Fruit fly (Drosophila melanogaster): ENCODE data around the gene CG3999.

CG3999 gene

DNA sequence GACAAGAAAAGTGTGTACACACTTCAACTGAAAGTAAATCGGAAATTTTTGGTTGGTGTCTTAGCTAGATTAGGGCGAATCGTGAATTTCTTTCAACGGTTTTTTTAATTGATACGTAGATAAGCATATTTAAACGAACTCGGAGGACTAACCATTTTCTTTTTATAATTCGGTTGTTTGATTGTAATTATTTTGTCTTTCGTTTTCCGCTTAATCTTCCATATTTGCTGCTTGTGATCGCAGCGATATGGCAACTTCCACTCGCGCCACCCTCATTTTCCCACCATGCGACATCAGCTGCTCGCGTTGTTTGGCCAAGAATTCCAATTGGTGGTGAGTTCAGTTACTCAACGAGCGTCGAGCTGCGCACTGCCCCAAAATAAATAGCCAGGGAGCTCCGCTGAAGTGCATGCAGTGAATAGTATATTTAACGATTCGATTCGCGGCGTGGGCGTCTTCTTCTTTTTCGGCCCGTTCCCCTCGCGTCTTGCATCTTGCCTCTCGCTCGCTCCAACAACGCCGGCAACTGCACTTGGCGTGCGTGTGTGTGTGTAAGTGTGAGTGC, 12.7 kb downstream of the CG3999 start, which contains the start of gene Nuak (continued):
- peak; percentile 69 for TF ChIP-seq CG4318 (GFP tag; optimal IDR thresholded peaks at IDR 0.05)
- TF ChIP-seq CG9139 (GFP tag; optimal IDR thresholded peaks at IDR 0.05) = peak; percentile 51
- peak; percentile 87 for TF ChIP-seq esn (GFP tag; optimal IDR thresholded peaks at IDR 0.05)
- TF ChIP-seq achi (GFP tag; optimal IDR thresholded peaks at IDR 0.05) = peak; percentile 85
- TF ChIP-seq Ets96B (tag; optimal IDR thresholded peaks at IDR 0.05) = peak; percentile 65
- TF ChIP-seq CG6808 (GFP tag; optimal IDR thresholded peaks at IDR 0.05) = peak; percentile 16
- peak; percentile 93 for TF ChIP-seq cyc (GFP tag; optimal IDR thresholded peaks at IDR 0.05)
- peak; percentile 67 for TF ChIP-seq CG34406 (GFP tag; optimal IDR thresholded peaks at IDR 0.05)
- TF ChIP-seq CG16779 (tag; optimal IDR thresholded peaks at IDR 0.05) = peak; percentile 56
- peak; percentile 89 for TF ChIP-seq CG10631 (GFP tag; optimal IDR thresholded peaks at IDR 0.05)
- peak; percentile 51 to 78 for TF ChIP-seq salr (GFP tag; optimal IDR thresholded peaks at IDR 0.05)
- TF ChIP-seq Eip78C (GFP tag) = peak; percentile 97
- TF ChIP-seq Blimp-1 (GFP tag; optimal IDR thresholded peaks at IDR 0.05) = peak; percentile 11
- peak; percentile 91 for TF ChIP-seq lz (GFP tag; optimal IDR thresholded peaks at IDR 0.05)
- peak; percentile 93 for TF ChIP-seq CG3919 (GFP tag; optimal IDR thresholded peaks at IDR 0.05)
- peak; percentile 31 to 64 for TF ChIP-seq ss (GFP tag; optimal IDR thresholded peaks at IDR 0.05)
- peak; percentile 13 for TF ChIP-seq fd85E (GFP tag; optimal IDR thresholded peaks at IDR 0.05)
- peak; percentile 90 for TF ChIP-seq Sox15 (GFP tag; optimal IDR thresholded peaks at IDR 0.05)
- TF ChIP-seq Hr4 (GFP tag; optimal IDR thresholded peaks at IDR 0.05) = peak; percentile 91
- peak; percentile 53 for TF ChIP-seq CG11762 (GFP tag; optimal IDR thresholded peaks at IDR 0.05; ENCODE audit: insufficient read depth)
- no peak for TF ChIP-seq CG15336 (GFP tag; IDR thresholded peaks at IDR 0.05)
- TF ChIP-seq CG10669 (GFP tag; optimal IDR thresholded peaks at IDR 0.05) = peak; percentile 63
- no peak for TF ChIP-seq CG8119 (GFP tag; IDR thresholded peaks at IDR 0.05)
- TF ChIP-seq CG6163 (GFP tag; IDR thresholded peaks at IDR 0.05) = no peak
- TF ChIP-seq CG7368 (GFP tag; optimal IDR thresholded peaks at IDR 0.05) = peak; percentile 88
- peak; percentile 81 for TF ChIP-seq CG6792 (GFP tag; optimal IDR thresholded peaks at IDR 0.05)
- TF ChIP-seq Eip93F (GFP tag; optimal IDR thresholded peaks at IDR 0.05) = peak; percentile 69
- peak; percentile 77 for TF ChIP-seq CG32006 (GFP tag; optimal IDR thresholded peaks at IDR 0.05)
- TF ChIP-seq eg (GFP tag; IDR thresholded peaks at IDR 0.05) = no peak
- peak; percentile 91 for TF ChIP-seq pdm3 (GFP tag; optimal IDR thresholded peaks at IDR 0.05)
- TF ChIP-seq Sox14 (GFP tag; optimal IDR thresholded peaks at IDR 0.05) = peak; percentile 90

DNA sequence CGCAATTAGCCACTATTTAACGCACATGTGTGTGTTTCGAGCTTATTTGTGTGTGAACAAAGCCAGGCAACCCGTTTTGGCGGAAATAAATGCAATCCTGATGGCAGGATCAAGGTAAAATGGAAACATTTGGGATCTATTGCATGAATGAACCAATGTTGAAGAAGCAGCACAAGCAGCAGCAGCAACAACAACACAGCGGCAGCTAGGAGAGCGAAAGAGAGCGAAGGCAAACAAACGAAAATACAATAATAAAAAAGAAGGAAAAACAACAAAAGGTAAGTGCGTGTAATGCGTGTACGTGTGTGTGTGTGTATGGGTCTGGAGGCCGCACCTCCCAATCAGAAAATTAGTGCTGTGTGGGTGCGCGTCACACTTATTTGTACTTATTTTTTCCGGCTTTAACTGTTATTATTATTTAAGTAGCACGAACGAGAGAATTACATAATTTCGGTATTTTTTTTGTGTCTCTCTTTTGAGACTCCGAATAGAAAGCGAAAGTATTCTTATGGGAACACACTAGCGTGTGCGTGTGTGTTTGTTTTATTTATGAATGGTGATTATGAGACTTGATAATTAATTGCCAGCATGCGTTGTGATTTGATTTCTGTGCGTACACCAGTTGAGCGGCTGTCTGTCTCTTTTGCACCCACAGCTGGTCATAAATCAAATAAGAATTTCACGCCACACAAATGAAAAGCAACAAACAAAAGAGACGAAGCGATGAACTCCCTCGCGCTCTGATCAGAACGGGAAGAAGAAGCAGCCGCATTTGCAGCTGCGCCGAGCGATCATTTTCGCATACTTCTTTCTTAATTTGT, 13.5 kb downstream of the CG3999 start:
- TF ChIP-seq Blimp-1 (GFP tag; optimal IDR thresholded peaks at IDR 0.05) (peak; percentile 59), fkh (GFP tag; optimal IDR thresholded peaks at IDR 0.05) (peak; percentile 63), vri (GFP tag; optimal IDR thresholded peaks at IDR 0.05) (peak; percentile 9), CG16779 (tag; optimal IDR thresholded peaks at IDR 0.05) (no peak), Eip78C (GFP tag) (peak; percentile 65), Sox15 (GFP tag; optimal IDR thresholded peaks at IDR 0.05) (no peak), CG6808 (GFP tag; optimal IDR thresholded peaks at IDR 0.05) (no peak), OdsH (GFP tag; optimal IDR thresholded peaks at IDR 0.05) (no peak), Hr38 (GFP tag; optimal IDR thresholded peaks at IDR 0.05) (no peak)

DNA sequence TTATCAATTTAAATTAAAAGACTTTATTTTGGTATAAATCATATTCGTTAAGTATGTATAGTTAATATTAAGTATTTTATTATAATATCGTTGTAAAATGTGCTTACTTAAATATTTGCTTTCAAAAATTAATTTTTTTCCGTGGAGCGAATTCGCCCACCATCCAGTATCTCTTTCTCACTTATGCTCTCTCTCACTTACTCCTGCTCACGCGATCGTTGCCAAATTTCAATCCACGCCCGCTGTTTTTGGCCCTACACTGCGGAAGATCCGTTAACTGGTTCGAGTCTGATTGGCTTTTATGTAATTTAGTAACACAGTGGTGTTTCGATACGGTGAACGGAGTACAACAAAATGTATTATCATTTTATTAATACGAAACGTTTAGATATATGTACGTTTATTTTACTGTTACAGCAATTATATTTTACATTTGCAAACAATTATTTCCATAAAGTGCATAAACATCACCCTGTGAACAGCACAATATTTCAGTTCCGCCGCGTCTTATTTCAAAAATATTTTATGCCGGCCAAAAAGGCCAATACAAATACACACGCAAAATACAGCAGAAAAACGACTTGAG, 14.3 kb downstream of the CG3999 start:
- TF ChIP-seq CG11294 (GFP tag; IDR thresholded peaks at IDR 0.05) (0 out of 2 replicates have a peak, but pooled peaks have one; percentile 15), CG6808 (GFP tag; optimal IDR thresholded peaks at IDR 0.05) (no peak), CG3032 (tag; optimal IDR thresholded peaks at IDR 0.05) (no peak), CG15336 (GFP tag; IDR thresholded peaks at IDR 0.05) (peak; percentile 84), spab (GFP tag; optimal IDR thresholded peaks at IDR 0.05) (no peak), CG31627 (GFP tag; optimal IDR thresholded peaks at IDR 0.05) (peak; percentile 76), achi (GFP tag; optimal IDR thresholded peaks at IDR 0.05) (peak; percentile 71), fkh (GFP tag; optimal IDR thresholded peaks at IDR 0.05) (no peak), ss (GFP tag; optimal IDR thresholded peaks at IDR 0.05) (no peak), CG34406 (GFP tag; optimal IDR thresholded peaks at IDR 0.05) (peak; percentile 86), CG32006 (GFP tag; optimal IDR thresholded peaks at IDR 0.05) (peak; percentile 65), CG3919 (GFP tag; optimal IDR thresholded peaks at IDR 0.05) (peak; percentile 68), fd59A (GFP tag; optimal IDR thresholded peaks at IDR 0.05) (peak; percentile 20), vri (GFP tag; optimal IDR thresholded peaks at IDR 0.05) (peak; percentile 58), svp (GFP tag) (peak; percentile 90), CG6792 (GFP tag; optimal IDR thresholded peaks at IDR 0.05) (peak; percentile 65), lz (GFP tag; optimal IDR thresholded peaks at IDR 0.05) (peak; percentile 80), CG8632 (GFP tag; optimal IDR thresholded peaks at IDR 0.05) (peak; percentile 64), CG8119 (GFP tag; IDR thresholded peaks at IDR 0.05) (peak; percentile 79), Hr38 (GFP tag; optimal IDR thresholded peaks at IDR 0.05) (no peak), Hr39 (GFP tag; optimal IDR thresholded peaks at IDR 0.05) (peak; percentile 78)

All from whole organism, prepupa.